Fruit fly (Drosophila melanogaster): ENCODE measurements around the gene ras.

Gene ras

DNA sequence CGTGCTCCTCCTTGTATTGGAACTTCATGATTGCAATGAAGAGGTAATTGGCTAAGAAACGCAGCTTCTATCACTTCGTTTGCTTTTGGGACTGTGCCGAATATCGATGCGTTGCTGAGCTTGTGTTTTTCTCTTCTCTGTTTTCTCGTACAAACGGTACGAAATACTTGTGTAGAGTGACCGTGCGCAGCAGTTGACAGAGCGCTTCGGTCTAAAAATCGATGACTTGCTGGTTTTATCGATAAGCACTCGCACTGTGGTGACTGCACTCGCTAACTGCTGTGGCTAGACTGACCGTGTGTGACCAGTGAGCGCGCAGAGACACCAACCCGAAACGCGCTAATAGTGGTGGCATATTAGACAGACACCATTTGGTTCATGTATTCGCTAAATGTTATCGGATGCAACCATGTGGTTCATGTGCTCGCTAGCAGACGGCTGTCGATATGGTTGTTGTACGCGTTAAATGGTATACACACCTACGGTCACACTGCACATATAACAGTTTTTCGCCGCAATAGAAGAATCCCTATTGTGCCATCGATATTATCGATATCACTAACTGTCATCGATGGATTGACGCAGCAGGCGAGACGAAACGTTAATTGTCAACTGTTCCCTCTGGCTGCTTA lies 23.9 kb downstream of the ras start, which contains the start of the genes Atg8a and BTBD9 (continued):
- TF ChIP-seq gcm (GFP tag; optimal IDR thresholded peaks at IDR 0.05), result no peak
- peak; percentile 23 for TF ChIP-seq CG13123 (GFP tag; optimal IDR thresholded peaks at IDR 0.05)
- TF ChIP-seq CG17328 (GFP tag; IDR thresholded peaks at IDR 0.05), result no peak; the same call in 1 of the 2 replicates
- no peak for TF ChIP-seq CG3726 (GFP tag; IDR thresholded peaks at IDR 0.05)
- no peak for TF ChIP-seq CG14965 (GFP tag; optimal IDR thresholded peaks at IDR 0.05; ENCODE audit: borderline replicate concordance)
- TF ChIP-seq CG12071 (GFP tag; optimal IDR thresholded peaks at IDR 0.05), result no peak
- TF ChIP-seq CG1603 (tag; optimal IDR thresholded peaks at IDR 0.05), result peak; percentile 95
- TF ChIP-seq CG2875 (GFP tag; optimal IDR thresholded peaks at IDR 0.05), result no peak
- TF ChIP-seq chm (GFP tag; IDR thresholded peaks at IDR 0.05), result peak; percentile 29; the same call in 1 of the 2 replicates
- TF ChIP-seq CG6689 (GFP tag; IDR thresholded peaks at IDR 0.05), result no peak
- TF ChIP-seq Doc2 (GFP tag; IDR thresholded peaks at IDR 0.05), result no peak
- TF ChIP-seq CG6254 (GFP tag; optimal IDR thresholded peaks at IDR 0.05), result no peak
- TF ChIP-seq NK7.1 (GFP tag; optimal IDR thresholded peaks at IDR 0.05), result no peak
- peak; percentile 82 for TF ChIP-seq HLH4C (GFP tag; IDR thresholded peaks at IDR 0.05; ENCODE audit: partially characterized antibody)
- TF ChIP-seq Ptx1 (GFP tag; IDR thresholded peaks at IDR 0.05), result no peak
- no peak for TF ChIP-seq CG3407 (GFP tag; optimal IDR thresholded peaks at IDR 0.05)
- no peak for TF ChIP-seq sima (GFP tag; optimal IDR thresholded peaks at IDR 0.05)
- TF ChIP-seq CG6654 (GFP tag; optimal IDR thresholded peaks at IDR 0.05), result no peak
- no peak for TF ChIP-seq CG10565 (GFP tag; optimal IDR thresholded peaks at IDR 0.05)
- TF ChIP-seq CG3065 (GFP tag; optimal IDR thresholded peaks at IDR 0.05), result no peak
- TF ChIP-seq CG11695 (GFP tag; IDR thresholded peaks at IDR 0.05), result no peak
- no peak for TF ChIP-seq CG17359 (tag; optimal IDR thresholded peaks at IDR 0.05)
- no peak for TF ChIP-seq zf30C (GFP tag; optimal IDR thresholded peaks at IDR 0.05)
- no peak for TF ChIP-seq TFAM (GFP tag; optimal IDR thresholded peaks at IDR 0.05)
- peak; percentile 72; the same call in 2 of the 3 replicates for TF ChIP-seq CG34224 (GFP tag; IDR thresholded peaks at IDR 0.05; ENCODE audit: partially characterized antibody)
- TF ChIP-seq ERR (GFP tag; optimal IDR thresholded peaks at IDR 0.05), result peak; percentile 17
- peak; percentile 92 for TF ChIP-seq CG8290 (GFP tag; optimal IDR thresholded peaks at IDR 0.05)
- TF ChIP-seq CG8290 (tag; optimal IDR thresholded peaks at IDR 0.05), result peak; percentile 42 to 96
- no peak for TF ChIP-seq unpg (GFP tag; optimal IDR thresholded peaks at IDR 0.05)
- TF ChIP-seq yki (optimal IDR thresholded peaks at IDR 0.05), result no peak
- no peak for TF ChIP-seq schlank (tag; optimal IDR thresholded peaks at IDR 0.05)
- TF ChIP-seq CG10654 (GFP tag; optimal IDR thresholded peaks at IDR 0.05), result peak; percentile 10
- no peak for TF ChIP-seq Fer3 (tag; optimal IDR thresholded peaks at IDR 0.05)
- TF ChIP-seq cas (GFP tag; IDR thresholded peaks at IDR 0.05), result no peak
- TF ChIP-seq salm (tag; optimal IDR thresholded peaks at IDR 0.05), result no peak
- peak; percentile 3 for TF ChIP-seq CG9727 (GFP tag; optimal IDR thresholded peaks at IDR 0.05)
- no peak for TF ChIP-seq CG13775 (GFP tag; optimal IDR thresholded peaks at IDR 0.05)
- TF ChIP-seq p53 (GFP tag; optimal IDR thresholded peaks at IDR 0.05), result peak; percentile 44
- TF ChIP-seq NC2β (GFP tag; optimal IDR thresholded peaks at IDR 0.05), result peak; percentile 79
- no peak for TF ChIP-seq CG13296 (GFP tag; optimal IDR thresholded peaks at IDR 0.05)
- TF ChIP-seq Asciz (GFP tag; optimal IDR thresholded peaks at IDR 0.05), result no peak
- no peak for TF ChIP-seq CG11093 (GFP tag; IDR thresholded peaks at IDR 0.05)
- no peak for TF ChIP-seq CG6175 (GFP tag; IDR thresholded peaks at IDR 0.05)
- TF ChIP-seq unc-4 (GFP tag; IDR thresholded peaks at IDR 0.05; ENCODE audit: partially characterized antibody), result peak; percentile 84
- no peak for TF ChIP-seq CG4617 (GFP tag; optimal IDR thresholded peaks at IDR 0.05; ENCODE audit: borderline replicate concordance)
- TF ChIP-seq CG17568 (GFP tag; optimal IDR thresholded peaks at IDR 0.05), result no peak
- TF ChIP-seq pum (GFP tag; optimal IDR thresholded peaks at IDR 0.05), result peak; percentile 32
- TF ChIP-seq fd96Cb (tag; optimal IDR thresholded peaks at IDR 0.05), result no peak
- TF ChIP-seq CG18262 (tag; optimal IDR thresholded peaks at IDR 0.05), result no peak
- TF ChIP-seq Xrp1 (GFP tag; IDR thresholded peaks at IDR 0.05), result no peak; the same call in 1 of the 2 replicates
- TF ChIP-seq CG4404 (GFP tag; IDR thresholded peaks at IDR 0.05), result no peak

Measured in whole organism, embryonic.